Fruit fly (Drosophila melanogaster): ENCODE results near the gene Sec22.

The Sec22 gene

DNA sequence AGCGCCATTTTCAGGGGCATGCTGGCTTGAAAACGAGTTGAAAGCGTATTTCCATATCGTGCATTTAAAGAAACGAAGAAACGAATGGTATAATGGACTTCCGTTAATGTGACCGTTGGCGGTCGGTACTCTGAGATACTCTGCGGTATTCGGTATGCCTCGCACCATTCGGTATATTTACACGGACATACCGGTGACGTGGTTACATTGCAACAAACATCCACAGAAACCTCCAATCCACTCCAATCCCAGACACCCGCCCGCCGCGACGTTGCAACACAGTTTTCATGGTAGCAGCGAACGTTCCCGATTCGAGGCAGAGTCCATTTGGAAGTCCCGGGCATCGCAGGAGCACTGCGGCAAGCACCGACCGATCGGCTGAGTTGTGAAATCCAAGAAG, at the start of gene Sec22:
Gene Sec22 (plus strand): TSS at position 170 of the 400 bp plus-strand sequence.
- TF ChIP-seq noc (tag; optimal IDR thresholded peaks at IDR 0.05): no peak

DNA sequence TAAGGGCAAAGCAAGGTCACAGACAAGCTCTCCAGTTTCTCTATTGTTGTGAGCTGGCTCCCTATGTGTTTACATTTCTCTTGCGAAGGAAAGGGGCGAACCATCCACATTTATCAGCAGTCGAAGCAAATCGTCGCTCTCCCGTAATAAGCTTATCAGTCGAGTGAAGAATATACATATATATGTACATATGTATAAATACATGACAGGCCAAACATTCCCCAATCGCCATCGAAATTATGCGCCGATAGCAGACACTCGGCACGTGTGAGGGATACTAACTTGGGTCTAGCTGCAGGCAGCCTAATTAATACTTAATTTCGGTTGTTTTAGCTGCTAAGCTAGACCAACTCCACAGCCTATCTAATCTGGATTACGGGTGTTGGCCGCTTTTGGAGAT, 49.0 kb upstream of the Sec22 start:
- TF ChIP-seq noc (tag; optimal IDR thresholded peaks at IDR 0.05): no peak

DNA sequence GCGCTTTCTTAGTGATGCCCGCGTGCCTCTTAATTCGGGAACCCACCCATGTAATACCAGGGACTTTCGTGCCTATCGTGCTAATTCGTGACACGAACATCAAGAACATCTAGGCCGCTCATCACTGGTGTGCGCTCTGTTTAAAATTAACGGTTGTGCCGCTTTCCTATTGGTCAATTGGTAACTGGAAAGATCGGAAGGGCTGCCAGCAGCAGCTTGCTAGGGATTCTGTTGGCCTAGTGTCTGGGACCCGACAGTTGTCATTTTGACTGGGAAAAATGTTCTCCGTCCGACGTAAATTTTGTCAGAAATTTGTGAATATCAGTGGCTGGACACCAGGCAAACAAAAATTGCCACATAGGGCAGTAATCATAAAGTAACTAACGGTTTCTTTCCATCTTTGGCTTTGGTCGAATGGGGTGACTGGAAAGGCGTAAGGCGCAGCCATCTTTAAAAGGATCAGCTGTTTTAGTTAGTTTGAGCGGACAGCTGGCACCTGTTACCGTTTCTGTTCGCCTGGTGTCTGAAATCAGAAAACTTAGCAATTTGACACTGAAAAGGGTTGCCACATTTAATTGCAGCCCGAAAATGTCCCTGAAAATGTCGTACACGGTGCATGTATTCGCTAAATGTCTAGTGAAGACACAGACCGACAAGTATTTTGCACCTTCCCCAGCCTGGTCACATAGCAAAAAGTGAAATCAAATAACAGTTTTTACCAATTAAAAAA, 46.8 kb upstream of the Sec22 start, which contains the start of gene CG5273:
Gene CG5273 (plus strand): TSS at position 703 of the 730 bp plus-strand sequence.
- peak; percentile 12 for TF ChIP-seq noc (tag; optimal IDR thresholded peaks at IDR 0.05)

DNA sequence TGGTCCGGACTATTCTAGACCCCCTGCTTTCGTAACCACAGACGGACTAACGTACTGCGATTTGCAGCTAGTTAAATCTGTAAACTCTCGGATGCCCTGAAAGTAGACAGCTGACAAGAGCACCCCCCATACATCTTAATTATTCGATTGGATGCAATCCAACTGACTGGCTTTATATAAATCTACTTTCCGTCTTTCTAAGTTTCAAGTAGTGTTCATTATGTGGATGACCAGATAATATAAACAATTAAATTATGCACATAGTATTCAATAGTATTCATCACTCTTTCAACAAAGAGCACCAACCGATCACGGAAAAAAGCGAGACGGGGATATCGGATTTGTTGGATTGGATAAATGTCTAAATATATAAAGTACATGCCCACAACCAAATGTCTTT, 43.8 kb upstream of the Sec22 start:
- no peak for TF ChIP-seq noc (tag; optimal IDR thresholded peaks at IDR 0.05)

DNA sequence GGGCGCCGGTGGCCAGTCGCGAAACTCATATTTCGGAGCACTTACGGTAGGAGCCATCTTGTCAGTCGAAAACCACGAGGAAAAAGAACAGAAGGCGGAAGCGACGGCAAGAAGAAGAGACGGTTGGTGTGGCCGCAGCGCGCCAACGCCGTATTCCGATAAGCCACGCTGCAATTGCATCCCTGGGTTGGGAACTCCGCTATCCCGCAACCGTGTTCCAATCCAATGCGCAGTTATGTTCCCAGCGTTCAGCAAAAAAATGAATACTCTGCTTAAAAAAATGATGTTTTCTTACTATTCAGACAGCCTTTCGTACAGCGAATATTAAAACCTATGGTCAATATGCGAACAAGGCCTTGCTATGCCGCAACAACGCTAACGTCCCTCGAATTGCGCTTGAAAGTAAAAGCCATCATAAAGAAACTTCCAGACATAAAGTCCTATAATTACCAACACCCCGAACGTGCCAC, 40.8 kb upstream of the Sec22 start, which contains the start of gene RpL22:
Gene RpL22 (minus strand): TSS at position 92 of the 470 bp plus-strand sequence.
- peak; percentile 68 for TF ChIP-seq noc (tag; optimal IDR thresholded peaks at IDR 0.05)

DNA sequence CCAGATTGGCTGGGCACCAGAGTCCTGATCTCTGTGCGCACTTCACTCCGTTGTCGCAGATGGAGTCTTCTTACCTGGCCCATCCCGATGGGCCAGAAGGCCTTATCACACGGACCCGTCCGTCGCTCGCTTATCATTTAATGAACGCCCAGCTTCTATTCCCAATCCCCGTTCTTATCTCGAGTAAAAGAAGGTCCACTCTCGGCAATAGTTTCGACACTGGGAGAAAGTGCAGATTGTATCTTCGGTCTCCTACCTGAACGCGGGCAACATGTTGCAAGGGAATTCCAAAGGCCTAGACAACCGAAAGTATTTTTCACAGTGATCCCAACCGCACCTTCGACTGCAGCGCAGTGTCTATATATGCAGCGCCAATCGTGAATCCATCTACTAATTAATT, 39.8 kb upstream of the Sec22 start:
- no peak for TF ChIP-seq noc (tag; optimal IDR thresholded peaks at IDR 0.05)

DNA sequence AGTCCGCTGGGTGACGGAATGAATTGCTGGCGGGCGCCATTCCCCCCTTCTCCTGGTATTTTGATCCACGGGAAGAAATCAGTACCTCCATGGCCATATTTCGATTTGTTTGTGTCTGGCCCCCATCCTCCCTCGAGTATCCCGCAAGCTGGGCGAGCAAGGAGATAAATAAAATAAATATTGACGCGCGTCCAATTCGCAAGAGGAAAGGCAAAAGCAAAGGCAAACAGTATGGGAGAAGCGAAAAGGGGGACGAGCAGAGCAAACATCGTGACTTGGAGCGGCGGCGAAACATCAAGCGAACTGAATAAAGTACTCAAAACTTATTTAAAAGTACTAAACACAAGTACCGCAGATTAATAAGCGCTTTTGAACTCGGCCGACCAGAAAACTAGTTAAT, 37.9 kb upstream of the Sec22 start:
- TF ChIP-seq noc (tag; optimal IDR thresholded peaks at IDR 0.05): peak; percentile 13

DNA sequence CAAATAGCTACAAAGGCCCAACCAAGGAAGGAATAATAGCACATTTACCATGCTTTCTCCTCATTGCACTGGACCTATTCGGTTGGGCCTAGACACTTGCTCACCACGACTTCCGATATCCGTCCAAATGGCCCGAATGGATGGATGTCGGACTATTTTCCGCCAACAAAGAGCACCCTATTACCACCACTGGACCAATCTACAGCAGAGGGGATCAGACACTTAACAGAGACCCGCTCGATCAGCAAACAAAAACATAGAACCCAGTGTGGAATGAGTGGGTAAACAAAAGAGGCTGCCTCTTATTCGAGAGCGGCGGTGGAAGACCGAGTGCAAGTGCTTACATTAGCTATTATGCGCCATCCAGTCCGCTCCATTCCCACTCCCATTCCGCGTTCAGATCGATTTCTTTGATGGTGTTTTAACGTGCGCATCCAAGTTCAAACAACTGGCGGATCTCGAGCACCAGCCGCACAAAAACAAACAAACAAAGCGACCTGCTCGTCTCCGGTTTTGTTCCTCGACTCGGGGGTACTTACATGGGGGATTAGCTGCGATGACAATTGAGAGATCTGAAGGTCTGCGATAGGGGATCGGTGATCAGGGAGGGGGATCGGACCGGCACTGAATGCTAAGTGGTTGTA, 37.3 kb upstream of the Sec22 start:
- no peak for TF ChIP-seq noc (tag; optimal IDR thresholded peaks at IDR 0.05)

DNA sequence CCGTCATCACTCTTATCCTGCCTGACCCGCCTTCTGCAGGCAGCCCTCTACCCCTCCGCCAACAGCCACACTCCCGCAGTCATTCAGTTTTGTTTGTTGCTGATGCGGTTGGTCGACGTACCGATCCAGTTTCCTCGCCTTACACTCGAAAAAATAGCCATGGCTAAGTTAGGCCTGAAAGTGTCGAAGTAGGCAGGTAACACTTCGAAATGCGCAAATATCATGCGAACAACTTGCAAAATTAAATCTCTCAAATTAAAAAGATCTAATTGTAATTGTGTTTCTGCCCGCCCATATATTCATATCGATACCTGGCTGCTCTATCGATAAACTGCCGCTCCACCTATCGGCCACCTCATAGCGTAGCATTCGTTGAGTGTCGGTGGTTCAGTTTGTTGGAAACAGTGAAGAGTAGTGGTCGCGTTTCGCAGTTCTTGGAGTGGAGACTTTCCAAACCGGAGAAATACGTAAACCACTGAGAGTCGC, 36.2 kb upstream of the Sec22 start, which contains the start of gene fz3:
Gene fz3 (plus strand): TSS at position 307 of the 486 bp plus-strand sequence.
- TF ChIP-seq noc (tag; optimal IDR thresholded peaks at IDR 0.05): no peak

DNA sequence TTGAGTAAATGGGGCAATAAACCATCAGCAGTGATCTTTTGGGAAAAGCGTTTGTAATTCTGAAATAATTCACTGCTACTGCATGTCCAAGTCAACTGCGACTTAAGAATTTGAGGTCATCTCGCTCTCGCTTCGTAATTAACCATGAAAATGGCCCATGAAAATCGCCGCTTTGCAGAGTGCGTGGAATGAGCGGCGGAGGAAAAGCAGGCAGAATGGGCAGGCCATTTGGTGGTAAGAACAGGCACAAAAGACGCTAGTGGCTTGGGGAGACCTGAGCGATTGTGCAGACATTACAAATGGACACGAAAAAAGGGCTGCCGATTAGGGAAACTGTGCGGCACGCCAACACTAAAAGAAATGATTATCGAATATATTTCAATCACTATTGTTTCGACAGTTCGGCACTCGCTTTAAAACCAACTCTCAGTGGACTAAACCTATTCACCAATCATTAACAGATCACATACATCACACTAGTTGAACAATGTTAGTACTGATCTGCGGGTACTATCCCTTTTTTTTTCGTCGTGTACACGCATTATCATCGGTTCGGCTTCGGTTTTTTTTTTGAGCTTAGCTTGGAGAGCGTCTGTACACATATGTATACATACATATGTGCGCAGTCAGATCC, 34.3 kb upstream of the Sec22 start:
- no peak for TF ChIP-seq noc (tag; optimal IDR thresholded peaks at IDR 0.05)

DNA sequence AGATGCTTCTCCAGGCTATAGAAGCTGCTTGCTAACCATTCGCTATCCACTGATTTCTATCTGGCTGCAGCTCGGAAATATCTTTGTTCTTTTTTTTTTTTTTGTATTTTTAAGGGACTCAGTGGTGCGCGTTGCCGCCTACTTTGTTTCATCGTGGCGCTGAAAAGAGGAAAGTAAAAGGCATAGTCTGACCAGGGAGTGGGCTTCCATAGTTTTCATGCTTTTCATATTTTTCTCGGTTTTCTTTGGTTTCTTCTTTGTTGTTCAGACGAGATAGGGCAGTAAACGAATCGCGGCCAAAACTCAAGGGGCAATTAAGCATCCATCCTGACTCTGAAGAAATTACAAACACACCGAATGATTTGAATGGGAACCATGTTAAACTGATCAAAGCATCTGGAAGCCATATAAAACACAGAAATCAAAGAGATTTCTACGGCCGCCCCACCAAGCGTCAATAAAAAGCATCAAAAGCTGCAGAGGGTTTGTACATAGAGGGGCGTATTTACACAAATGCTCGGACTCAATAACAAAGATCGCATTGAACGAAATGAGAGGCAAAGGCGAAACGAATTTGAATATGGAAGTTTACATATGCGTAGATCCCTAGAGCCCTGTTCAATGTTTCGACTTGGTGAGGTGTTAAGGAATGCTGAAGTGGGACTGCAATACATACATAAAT, 33.4 kb upstream of the Sec22 start:
- TF ChIP-seq noc (tag; optimal IDR thresholded peaks at IDR 0.05): no peak

DNA sequence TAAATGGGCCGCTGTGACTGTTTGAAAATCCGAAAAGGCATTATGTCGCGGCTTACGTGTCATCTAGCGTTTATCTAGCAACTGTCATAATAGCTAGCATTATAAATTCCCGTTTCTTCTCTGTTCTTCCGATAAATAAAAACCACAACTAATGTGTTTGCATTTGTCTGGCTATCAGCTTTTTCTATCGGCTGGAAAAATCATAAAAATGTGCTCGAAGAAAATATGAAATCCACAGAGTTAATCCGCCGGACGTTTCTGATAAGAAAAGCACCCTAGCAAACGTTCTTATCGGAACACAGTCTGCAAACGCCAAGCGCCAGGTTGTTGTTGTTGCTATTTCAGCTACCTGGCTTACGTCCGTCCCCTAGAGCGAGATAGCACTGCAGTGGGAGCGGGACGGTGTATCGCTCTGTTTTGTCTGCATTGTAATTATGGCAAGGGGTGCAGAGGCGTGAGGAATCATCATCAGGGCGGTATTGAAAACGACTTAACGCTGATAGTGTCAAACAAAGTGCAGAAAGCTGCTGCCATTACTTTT, 31.6 kb upstream of the Sec22 start:
- no peak for TF ChIP-seq noc (tag; optimal IDR thresholded peaks at IDR 0.05)

DNA sequence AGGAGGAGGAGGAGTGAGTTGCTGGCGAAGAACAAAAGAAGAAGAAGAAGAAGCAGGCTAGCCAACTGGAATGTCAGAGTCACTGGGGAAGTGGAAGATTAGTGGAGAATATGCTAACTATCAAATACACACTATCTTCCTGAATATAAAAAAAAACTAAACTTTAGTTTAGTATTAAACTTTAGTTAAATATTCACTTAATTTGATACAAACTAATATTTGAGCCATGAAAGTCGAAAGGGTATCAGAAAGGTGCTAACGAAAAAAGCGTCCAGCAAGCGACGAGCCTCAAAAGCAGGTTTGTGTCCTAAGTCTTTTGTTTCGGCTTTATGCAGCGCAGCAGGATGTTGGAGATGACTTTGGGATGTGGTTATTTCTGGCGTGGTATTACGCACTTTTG, 30.7 kb upstream of the Sec22 start:
- no peak for TF ChIP-seq noc (tag; optimal IDR thresholded peaks at IDR 0.05)

DNA sequence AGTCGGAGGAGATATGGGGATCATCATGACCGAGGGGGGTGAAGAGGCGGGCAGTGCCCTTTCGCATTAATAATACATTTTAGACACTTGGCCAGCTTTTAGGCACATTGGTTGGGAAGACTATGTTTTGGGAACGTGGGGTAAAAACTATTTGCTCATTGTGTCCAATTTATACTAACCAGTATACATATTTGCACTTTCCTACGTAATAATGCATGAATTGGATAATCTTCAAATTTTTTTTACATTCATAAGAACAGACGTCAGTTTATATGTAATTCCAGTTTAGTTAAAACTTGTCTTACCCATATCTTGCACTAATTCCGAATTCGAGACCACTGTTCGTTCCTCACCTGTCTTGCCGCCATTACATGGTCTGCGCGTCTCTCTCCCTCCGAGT, 26.5 kb upstream of the Sec22 start:
- TF ChIP-seq noc (tag; optimal IDR thresholded peaks at IDR 0.05): no peak

DNA sequence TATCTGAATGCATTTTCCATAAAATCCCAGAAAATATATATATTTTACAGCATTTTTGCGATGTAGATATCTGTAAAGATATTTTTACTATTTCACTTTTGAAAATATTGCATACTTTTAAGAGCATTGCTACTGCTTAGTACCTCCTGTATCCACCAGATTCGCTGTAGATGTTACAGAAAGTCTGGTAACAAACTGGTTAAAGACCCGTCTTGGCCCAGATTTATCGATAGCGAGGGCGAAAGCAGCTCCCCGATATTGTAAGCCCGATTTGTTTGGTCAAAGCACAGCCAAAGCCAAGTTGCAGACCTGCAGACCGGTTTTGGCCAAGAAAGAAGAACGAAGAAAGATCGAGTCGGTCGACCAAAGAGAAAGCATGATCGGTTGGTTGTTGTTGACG, 21.4 kb upstream of the Sec22 start, which contains the start of gene tw:
Gene tw (plus strand): TSS at position 291 of the 400 bp plus-strand sequence.
- TF ChIP-seq noc (tag; optimal IDR thresholded peaks at IDR 0.05): no peak
